Worm (Caenorhabditis elegans) whole organism, midembryonic: ENCODE results near the gene enpl-1.
"Not testable (repeated sequence)": the region's sequence is repeated elsewhere in the genome, so short reads cannot be mapped to it uniquely, and the experiment has no call there.

Experiments used
- T22C8.4 ChIP-seq: fragments of 200-800 bp; sonication (Bioruptor generic); IDR thresholded peaks from 2 replicates; pipeline ENCODE4 v1.3.6; 2022; ENCODE audit warnings: missing genetic modification characterization, missing compliant biosample characterization
- cog-1 ChIP-seq: sonication (generic microtip); optimal IDR thresholded peaks from 2 replicates; lab custom pipeline; 2016; ENCODE audit warnings: missing genetic modification characterization, missing compliant biosample characterization
- flt-1 ChIP-seq: fragments of 200-800 bp; sonication (Bioruptor generic); IDR thresholded peaks from 2 replicates; pipeline ENCODE4 v1.3.6; 2022; ENCODE audit warnings: missing genetic modification characterization, missing compliant biosample characterization
- klf-2 ChIP-seq: fragments of 200-800 bp; sonication (Bioruptor generic); conservative IDR thresholded peaks from 2 replicates; pipeline ENCODE4 v1.3.6; 2022; ENCODE audit warnings: missing genetic modification reagents, missing genetic modification characterization, missing compliant biosample characterization
- med-1 ChIP-seq: sonication (generic microtip); optimal IDR thresholded peaks from 2 replicates; lab custom pipeline; 2017; ENCODE audit warnings: missing genetic modification characterization, mild to moderate bottlenecking, missing compliant biosample characterization, antibody characterized with exemption, missing genetic modification reagents; ENCODE audit not compliant: insufficient read depth
- ref-1 ChIP-seq: fragments of 200-800 bp; sonication (Bioruptor generic); conservative IDR thresholded peaks from 2 replicates; pipeline ENCODE4 v1.3.6; 2022; ENCODE audit warnings: missing genetic modification reagents, missing genetic modification characterization, missing compliant biosample characterization
- tab-1 ChIP-seq: fragments of 200-800 bp; sonication (Bioruptor generic); IDR thresholded peaks from 2 replicates; pipeline ENCODE4 v1.3.6; 2022; ENCODE audit warnings: missing genetic modification characterization, missing compliant biosample characterization
- ztf-23 ChIP-seq: fragments of 200-800 bp; sonication (Bioruptor generic); IDR thresholded peaks from 2 replicates; pipeline ENCODE4 v1.3.6; 2022; ENCODE audit warnings: missing genetic modification reagents, missing genetic modification characterization, missing compliant biosample characterization
- ztf-29 ChIP-seq: fragments of 200-800 bp; sonication (Bioruptor generic); IDR thresholded peaks from 2 replicates; pipeline ENCODE4 v1.3.6; 2022; ENCODE audit warnings: missing genetic modification reagents, missing genetic modification characterization, missing compliant biosample characterization

enpl-1 gene

DNA sequence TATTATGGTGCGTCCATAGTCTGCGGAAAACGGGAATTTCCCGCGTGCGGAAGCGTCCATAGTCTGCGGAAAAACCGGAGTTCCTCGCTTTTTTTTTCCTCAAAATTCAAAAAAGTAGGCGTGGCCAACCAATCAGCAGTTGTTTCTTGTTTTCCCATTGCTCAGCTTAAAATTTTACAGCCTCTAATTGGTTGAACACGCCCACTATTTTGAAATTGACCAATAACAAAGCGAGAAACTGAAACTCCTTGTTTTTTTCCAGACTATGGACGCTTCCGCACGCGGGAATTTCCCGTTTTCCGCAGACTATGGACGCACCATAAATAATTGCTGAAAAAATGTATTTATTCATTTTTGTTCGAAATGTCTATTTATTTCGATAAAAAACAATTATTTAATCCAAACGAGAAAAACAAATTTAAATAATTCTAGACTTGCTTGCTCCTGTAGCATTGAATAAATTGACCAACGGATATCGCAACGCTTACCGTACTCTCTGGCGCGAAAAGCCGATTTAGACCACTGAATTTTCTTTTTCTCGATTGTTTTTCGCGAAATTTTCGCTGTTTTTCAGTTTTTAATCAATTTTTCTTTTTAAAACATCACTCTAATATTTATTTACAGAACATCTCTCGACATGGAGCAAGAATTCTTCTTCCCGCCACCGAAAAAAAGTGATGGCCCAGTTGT lies 35.5 kb downstream of the enpl-1 start, which contains the start of gene C08F8.3:
Gene C08F8.3, plus strand, starts transcription at position 620 of the 690 bp plus-strand sequence.
- not testable (repeated sequence) for TF ChIP-seq ztf-23 (GFP tag; lab: Robert Waterston, UW); klf-2; T22C8.4

ce11 chrIV:11156526-11156925 lies 37.4 kb downstream of the enpl-1 start:
- TF ChIP-seq flt-1 (GFP tag; lab: Robert Waterston, UW) (no peak), ztf-23 (GFP tag; lab: Robert Waterston, UW) (no peak), med-1 (GFP tag; lab: Kevin White, UChicago) (no peak), tab-1 (GFP tag; lab: Robert Waterston, UW) (no peak), ref-1 (GFP tag; lab: Robert Waterston, UW) (no peak), T22C8.4 (no peak), cog-1 (tag; lab: Kevin White, UChicago) (no peak), ztf-29 (GFP tag; lab: Robert Waterston, UW) (no peak), klf-2 (no peak)

DNA sequence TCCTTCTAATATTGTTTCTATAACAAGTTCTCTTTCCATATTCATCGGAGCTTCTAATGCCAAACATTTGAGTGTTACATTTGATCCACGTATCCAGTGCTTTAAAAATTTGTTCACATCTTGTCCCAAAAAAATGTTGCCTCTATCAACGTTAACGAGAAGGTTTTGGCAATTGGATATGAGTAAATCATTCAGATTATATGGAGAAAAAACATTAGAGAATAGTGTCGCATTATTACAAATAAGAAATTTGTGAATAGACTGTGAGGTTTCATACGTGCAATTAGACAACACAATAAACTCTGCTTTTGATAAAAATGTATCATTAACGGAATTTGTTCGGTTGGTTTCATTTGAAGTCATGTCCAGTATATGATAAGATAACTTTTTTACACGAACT lies 40.8 kb downstream of the enpl-1 start, which contains the start of gene mboa-4:
Gene mboa-4, minus strand, starts transcription at position 101 of the 400 bp plus-strand sequence.
- TF ChIP-seq cog-1 (tag; lab: Kevin White, UChicago) = no peak
- TF ChIP-seq ztf-23 (GFP tag; lab: Robert Waterston, UW) = no peak
- TF ChIP-seq med-1 (GFP tag; lab: Kevin White, UChicago) = no peak
- no peak for TF ChIP-seq flt-1 (GFP tag; lab: Robert Waterston, UW)
- TF ChIP-seq ref-1 (GFP tag; lab: Robert Waterston, UW) = no peak
- TF ChIP-seq T22C8.4 = no peak
- TF ChIP-seq ztf-29 (GFP tag; lab: Robert Waterston, UW) = no peak
- TF ChIP-seq tab-1 (GFP tag; lab: Robert Waterston, UW) = no peak
- no peak for TF ChIP-seq klf-2

DNA sequence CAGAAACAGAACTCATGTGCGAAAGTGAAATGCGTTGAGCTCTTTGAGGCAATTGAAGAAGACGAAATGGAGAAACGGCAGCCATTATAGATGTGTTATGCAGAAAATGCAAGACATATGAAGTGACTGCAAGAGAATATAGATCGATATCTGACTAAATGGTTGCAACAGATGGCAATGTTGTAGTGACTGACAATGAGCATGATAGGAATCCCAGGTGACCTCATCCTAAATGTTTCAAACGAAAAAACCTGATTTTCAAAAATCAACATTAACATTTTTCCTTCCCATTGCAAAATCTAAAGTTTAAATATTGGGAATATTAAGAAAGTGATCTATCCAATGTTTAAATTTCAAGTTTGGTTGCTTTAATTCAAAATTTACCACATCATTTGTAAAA lies 41.6 kb downstream of the enpl-1 start, which contains the start of gene C08F8.15:
Gene C08F8.15, minus strand, starts transcription at position 101 of the 400 bp plus-strand sequence.
- TF ChIP-seq tab-1 (GFP tag; lab: Robert Waterston, UW) (no peak), T22C8.4 (no peak), ref-1 (GFP tag; lab: Robert Waterston, UW) (no peak), ztf-23 (GFP tag; lab: Robert Waterston, UW) (no peak), cog-1 (tag; lab: Kevin White, UChicago) (no peak), klf-2 (no peak), med-1 (GFP tag; lab: Kevin White, UChicago) (no peak), flt-1 (GFP tag; lab: Robert Waterston, UW) (no peak), ztf-29 (GFP tag; lab: Robert Waterston, UW) (no peak)

DNA sequence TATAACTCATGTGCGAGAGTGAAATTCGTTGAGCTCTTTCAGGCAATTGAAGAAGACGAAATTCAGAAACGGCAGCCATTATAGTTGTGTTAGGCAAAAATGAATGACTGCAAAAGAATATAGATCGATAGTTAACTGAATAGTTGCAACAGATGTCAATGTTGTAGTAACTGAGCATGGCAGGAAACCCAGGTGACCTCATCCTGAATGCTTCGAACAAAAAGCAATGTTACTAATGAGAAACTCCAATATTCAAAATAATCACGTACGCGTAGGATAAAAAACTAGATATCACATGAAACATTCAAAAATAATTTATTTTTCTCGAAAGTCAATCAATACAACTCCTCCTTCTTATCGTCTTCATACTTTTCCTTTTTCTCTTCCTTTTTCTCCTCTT lies 43.4 kb downstream of the enpl-1 start, which contains the start of gene fbxb-9:
Gene fbxb-9, minus strand, starts transcription at position 101 of the 400 bp plus-strand sequence.
- no peak for TF ChIP-seq cog-1 (tag; lab: Kevin White, UChicago)
- no peak for TF ChIP-seq ref-1 (GFP tag; lab: Robert Waterston, UW)
- TF ChIP-seq ztf-23 (GFP tag; lab: Robert Waterston, UW) = no peak
- no peak for TF ChIP-seq tab-1 (GFP tag; lab: Robert Waterston, UW)
- TF ChIP-seq med-1 (GFP tag; lab: Kevin White, UChicago) = no peak
- TF ChIP-seq klf-2 = no peak
- TF ChIP-seq flt-1 (GFP tag; lab: Robert Waterston, UW) = no peak
- TF ChIP-seq T22C8.4 = no peak
- no peak for TF ChIP-seq ztf-29 (GFP tag; lab: Robert Waterston, UW)

- no peak for TF ChIP-seq ztf-29 (GFP tag; lab: Robert Waterston, UW)
- no peak for TF ChIP-seq ref-1 (GFP tag; lab: Robert Waterston, UW)
- TF ChIP-seq T22C8.4 = no peak
- no peak for TF ChIP-seq cog-1 (tag; lab: Kevin White, UChicago)
- TF ChIP-seq flt-1 (GFP tag; lab: Robert Waterston, UW) = no peak
- TF ChIP-seq klf-2 = no peak
- TF ChIP-seq ztf-23 (GFP tag; lab: Robert Waterston, UW) = no peak
- no peak for TF ChIP-seq tab-1 (GFP tag; lab: Robert Waterston, UW)
- TF ChIP-seq med-1 (GFP tag; lab: Kevin White, UChicago) = no peak
Measured at ce11 chrIV:11164831-11165230, 45.7 kb downstream of the enpl-1 start, which contains the start of gene C08F8.6. TSS of gene C08F8.6 (minus strand) at chrIV:11164931.

DNA sequence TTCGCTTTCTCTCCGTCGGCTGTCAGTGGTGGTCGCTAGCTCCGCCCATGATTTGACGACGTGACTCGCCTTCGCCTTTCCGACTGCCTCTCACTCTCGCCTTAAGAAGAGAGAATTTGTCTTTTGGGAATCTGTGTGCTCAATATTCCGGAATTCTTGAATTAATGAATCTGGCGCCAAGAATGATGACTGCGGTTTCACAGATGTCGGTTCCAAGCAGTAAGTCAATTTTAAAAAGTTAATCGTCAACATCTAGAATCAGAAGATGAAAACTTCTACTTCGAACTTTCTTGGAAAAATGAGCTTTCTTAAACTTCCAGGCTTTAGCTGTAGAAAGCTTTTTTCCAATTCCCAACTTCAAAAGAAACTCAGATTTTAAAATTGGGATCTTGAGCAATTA lies 50.6 kb downstream of the enpl-1 start, which contains the start of gene nhr-67:
Gene nhr-67, plus strand, starts transcription at position 97 of the 400 bp plus-strand sequence.
- no peak for TF ChIP-seq klf-2
- no peak for TF ChIP-seq flt-1 (GFP tag; lab: Robert Waterston, UW)
- TF ChIP-seq ref-1 (GFP tag; lab: Robert Waterston, UW) = no peak
- TF ChIP-seq ztf-23 (GFP tag; lab: Robert Waterston, UW) = no peak
- no peak for TF ChIP-seq T22C8.4
- no peak for TF ChIP-seq tab-1 (GFP tag; lab: Robert Waterston, UW)
- TF ChIP-seq ztf-29 (GFP tag; lab: Robert Waterston, UW) = no peak
- no peak for TF ChIP-seq med-1 (GFP tag; lab: Kevin White, UChicago)
- TF ChIP-seq cog-1 (tag; lab: Kevin White, UChicago) = no peak
